Fruit fly (Drosophila melanogaster) whole organism, larva: ENCODE results near the gene Pits.

Experiments
- noc ChIP-seq: fragments of 200-800 bp; sonication (Bioruptor generic); optimal IDR thresholded peaks from 3 replicates; lab custom pipeline; 2019; ENCODE audit warnings: missing biosample characterization, mild to moderate bottlenecking, missing genetic modification characterization, moderate library complexity

Gene Pits

DNA sequence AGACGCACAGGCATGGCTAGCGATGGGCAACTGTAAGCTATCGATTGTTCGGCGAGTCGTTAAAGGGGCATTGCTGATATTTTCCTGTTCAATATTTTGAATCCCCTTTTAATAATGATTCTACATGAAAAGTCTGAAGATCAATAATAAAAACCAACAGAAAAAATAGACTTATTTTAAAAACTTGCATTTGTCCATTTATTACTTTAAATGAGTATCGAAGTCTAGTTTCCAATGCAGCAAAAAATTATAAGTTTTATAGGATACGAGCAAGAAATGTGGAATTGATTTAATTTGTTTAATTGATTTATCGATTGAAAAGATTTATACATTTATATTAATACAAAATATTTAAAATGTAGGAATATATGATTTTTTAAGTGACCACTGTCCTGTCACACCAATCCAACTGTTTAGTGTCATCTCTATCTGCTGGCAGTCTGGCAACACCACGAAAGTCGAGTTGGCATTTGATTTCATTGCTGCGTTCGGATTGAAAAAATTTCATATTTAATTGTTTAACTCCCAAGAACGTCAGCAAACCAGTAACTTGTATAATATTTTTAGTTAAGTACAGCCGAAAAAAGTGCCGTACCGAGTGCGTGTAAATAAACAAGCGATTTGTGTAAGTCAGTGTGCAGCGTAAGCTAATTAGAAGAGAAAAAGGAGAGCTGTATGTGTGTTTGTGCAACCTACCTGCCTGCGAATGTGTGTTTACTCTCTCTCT lies 12.8 kb upstream of the Pits start, which contains the start of the genes CG1824 and Sec16:
Gene CG1824, minus strand, starts transcription at position 15 of the 727 bp plus-strand sequence.
Gene Sec16, plus strand, starts transcription at position 438 of the 727 bp plus-strand sequence.
- peak; percentile 44 for TF ChIP-seq noc

DNA sequence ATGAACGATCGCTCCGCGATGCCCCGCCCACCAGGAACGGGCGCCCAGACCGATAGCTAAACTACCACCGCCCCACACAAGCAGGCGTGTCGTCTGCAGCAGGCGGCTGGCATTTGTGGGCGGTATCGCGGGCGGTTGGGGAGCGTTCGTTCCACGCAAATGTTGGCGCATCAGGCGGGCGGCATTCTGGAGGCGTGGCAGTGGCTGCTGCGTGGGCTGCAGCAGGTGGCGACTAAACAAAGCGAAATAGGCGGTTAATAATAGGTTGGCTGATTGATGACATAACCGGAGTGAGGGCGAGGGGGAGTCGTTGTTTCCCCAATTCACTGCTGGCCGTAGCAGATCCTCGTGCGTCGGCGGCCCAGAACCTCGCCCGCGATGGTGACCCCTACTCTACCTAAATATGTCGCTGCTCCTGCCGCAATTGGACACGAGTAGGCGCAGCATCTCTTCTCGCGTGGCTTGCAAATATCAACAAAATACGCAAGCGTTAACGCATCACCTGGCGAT lies 12.2 kb upstream of the Pits start:
- TF ChIP-seq noc, result no peak

DNA sequence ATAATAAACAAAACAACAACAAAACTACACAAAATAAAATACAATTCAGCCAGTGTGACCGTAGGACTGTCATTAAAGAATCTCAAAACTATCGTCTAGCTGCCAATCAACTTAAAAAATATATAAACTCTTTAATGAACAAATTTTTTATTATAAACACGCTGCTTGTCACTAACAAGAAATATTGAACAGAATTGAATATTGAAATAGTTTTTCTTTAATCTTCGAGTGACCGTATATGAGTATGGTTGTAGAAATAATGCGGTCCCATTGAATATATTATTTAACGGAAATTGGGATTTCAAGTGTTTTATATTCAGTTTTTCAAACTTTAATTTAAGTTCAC lies 9.1 kb upstream of the Pits start, which contains the start of gene LIMK1:
Gene LIMK1, minus strand, starts transcription at position 73 of the 346 bp plus-strand sequence.
- TF ChIP-seq noc, result no peak

DNA sequence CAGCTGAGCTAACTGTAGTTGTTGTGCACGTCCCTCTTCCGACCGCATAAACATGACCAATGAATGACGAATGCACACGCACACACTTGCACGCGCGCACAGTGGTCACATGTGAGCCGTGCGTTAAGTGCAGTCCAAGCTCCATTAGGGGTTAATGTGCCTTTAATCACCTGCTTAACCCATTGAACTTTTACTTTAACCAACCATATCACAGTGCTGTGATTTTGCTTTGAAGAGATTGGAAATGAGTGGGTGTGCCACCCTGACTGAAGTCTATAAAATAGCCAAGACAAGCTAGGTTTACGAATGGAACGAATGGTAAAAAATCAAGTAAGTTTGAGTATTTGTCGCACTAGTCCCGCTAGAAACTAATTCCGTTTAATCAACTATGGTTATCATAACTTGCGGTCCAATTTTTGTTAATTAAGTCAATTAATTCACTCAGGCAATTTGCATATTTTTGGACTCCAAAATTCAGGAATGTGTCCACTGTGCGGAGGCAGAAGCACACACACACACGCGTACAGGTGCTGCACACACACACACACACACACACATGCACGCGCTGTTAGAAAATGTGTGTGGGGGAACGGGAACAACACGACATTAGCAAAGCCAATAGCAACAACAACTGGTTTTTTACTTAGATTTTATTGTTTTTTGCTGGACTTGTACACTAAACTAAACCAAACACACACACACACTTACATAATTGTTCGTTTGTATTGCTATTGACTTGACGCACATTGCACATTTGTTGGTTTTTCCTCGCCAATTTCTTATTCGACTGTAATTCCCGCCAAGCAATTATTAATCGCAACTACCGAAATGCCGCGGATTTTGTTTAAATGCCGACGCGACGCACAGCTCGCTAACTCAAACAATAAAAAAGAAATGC lies 8.5 kb upstream of the Pits start:
- TF ChIP-seq noc, result peak; percentile 45

DNA sequence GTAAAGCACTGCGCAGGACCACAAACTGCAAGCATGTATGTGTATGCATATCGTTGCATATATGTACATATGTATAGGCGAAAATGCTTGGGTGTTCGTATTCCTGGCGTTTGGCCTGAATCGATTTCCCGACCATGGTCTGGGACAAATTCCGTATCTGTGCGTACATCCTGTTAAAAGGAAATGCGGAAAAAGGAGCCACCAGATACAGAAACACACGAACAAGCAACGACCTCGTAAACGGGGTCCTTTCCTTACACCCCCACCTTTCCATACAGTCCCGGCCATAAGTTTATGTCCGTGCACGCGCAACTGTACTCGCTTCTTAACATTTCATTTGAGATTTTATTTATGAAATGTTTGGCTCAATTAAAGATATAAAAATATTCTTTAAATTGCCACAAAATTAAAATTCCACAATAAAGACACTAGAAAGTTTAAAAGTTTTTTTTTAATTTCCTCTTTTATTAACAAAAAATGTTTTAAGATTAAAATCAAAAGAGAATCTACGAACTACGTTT lies 937 bp upstream of the Pits start:
- no peak for TF ChIP-seq noc

DNA sequence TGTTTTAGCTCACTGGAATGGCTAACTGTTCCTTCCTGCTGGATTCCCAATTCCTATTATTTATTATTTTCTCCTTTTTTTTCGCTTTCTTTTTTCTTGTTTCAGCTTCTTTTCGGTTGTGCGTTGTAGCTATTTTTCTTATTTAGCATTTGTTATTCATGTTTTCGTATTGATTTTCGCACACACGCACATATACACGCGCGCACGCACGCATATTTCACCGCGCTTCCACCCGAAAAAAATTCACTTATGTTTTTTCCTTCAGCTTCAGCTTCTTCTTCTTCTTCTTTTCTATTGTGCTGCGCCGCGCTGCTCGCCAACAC lies 371 bp downstream of the Pits start:
- TF ChIP-seq noc, result no peak

DNA sequence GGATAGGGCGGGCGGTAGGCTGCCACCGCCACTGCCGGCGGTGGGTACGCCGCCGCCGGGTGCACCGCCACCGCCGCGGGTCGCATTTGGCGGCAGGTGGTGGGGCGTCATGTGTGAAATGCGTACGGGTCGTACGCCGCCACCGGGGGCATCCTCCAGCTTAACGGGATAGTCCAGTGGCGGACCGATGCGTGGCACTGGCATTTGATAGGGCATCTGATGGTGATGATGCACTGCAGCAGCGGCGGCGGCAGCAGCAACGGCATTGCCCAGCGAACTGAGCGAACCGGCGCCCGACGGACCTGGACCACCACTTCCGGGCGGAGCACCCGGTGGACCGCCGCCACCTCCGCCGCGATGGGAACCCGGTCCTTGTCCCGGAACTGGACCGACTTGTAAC lies 1.1 kb downstream of the Pits start:
- TF ChIP-seq noc, result no peak

DNA sequence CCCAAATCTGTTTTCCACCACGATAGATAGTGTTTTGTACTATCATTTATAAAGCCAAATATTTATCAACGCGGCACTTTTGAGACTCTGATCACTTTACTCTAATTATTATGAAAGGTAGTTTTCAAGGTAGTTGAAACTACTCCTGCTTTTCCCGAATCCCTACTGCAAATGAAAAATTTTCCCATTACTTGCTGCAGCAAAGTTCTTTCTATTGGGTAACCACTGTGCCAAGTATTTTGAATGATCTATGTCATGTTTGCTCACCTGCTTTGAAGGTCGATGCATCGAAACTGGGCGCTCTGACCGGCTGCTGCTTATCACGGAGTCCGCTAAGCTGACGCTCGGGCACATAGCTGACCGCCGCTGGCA lies 1.7 kb downstream of the Pits start:
- TF ChIP-seq noc, result no peak

DNA sequence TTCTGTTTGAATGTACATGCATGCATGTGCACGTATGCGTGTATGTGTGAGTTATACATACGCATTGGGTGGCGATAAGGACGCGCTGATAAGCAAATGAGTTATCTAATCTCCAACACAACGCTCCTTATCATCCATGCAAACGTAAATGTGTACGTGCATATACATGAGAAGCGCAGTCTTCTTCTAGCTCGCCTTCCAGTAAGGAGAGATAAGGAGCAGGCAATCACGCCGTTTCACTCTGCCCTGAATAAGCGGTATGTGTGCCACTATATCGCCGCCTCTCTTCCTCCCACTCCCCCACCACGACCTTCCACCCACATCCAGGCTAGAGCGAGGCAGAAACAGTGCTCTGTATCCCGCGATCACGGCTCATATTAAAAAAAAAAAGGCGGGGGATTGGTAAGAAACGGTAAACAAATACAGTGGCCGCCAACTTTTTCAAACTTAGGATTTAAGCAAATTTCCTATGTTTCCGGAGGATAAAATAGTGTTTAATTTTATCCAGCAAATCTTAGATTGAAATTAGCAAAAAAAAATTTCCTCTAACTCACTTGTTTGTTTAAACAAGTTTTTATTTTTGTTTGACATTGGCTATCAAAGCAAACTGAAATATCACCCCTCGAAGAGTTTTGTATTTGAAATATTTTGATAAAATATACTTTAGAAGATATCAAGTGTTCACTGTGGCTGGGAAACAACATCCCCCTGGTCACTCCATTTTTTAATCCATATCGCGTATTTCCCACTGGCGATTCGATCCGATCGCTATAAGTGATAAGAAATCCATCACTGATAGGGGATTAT lies 2.3 kb downstream of the Pits start:
- TF ChIP-seq noc, result peak; percentile 50

DNA sequence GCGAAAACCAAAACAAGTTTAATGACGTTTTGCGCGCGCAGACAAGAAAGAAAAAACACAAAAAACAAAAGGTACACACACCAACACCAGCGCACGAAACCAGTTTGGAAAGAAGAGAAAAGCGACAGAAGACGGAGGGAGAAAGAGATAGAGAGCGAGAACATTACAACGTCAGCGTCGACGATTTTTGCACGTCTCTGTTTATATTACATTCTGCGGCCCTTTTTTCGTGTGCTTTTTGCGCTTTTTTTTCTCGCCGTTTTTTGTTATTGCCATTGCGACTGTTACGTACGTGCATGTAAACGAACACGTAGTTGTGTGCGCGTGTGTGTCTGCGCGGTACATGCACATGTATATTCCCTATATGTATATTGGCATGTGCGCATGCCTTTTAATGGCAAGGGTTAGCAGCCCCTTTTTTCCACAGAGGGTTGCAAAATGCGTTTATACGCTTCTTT lies 2.9 kb downstream of the Pits start:
- TF ChIP-seq noc, result no peak

DNA sequence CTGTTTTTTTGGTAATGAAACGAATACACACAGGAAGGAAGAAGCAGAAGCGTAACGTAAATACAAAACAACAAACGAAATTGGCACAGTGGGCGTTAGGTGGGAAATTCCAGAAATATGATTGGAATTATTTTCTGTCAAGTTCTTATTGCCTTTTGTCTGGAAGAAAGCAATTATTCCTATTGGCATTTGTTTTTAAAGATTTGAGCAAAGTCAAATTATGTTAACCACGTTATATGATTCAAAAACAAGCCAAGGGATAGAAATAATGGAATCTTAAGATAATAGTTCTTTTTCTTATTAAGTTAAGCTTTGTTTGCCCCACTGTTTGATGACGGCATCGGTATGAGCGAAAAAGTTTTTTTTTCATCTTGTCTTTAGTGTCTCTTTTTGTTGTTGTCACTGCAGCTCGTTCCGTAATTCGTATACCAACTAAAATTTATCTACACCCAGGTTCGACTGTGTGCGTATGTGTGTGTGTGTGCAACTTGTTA lies 3.4 kb downstream of the Pits start:
- peak; percentile 95 for TF ChIP-seq noc

DNA sequence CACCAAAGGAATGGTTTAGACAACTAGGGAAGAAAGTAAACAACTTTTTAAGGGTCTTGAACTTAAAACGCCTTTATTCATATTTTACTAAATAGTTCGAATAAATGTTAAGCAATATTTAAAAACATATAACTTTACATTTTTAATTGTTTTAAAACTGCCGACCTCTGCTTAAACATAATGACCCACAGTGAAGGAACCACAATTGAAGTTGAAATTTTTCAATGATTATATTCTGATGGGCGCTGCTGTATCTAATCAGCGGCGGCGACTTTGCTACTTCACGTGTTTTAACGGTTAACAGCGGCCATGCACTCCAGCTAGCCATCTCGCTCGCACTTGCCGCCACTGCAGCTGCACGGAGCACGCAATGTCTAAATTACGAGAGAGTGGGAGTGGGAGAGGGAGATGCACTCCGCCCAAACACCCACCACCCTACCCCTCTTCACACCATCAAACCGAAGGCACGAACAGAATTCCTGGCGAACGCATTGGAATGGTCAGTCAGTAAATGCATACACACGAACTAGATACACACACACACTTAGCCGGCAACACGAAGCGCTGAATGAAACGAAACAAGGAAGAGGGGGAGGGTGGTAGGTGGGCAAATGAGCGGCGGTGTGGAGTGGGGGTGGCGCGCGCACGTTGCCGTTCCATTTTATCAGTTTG lies 4.2 kb downstream of the Pits start:
- TF ChIP-seq noc, result peak; percentile 71

DNA sequence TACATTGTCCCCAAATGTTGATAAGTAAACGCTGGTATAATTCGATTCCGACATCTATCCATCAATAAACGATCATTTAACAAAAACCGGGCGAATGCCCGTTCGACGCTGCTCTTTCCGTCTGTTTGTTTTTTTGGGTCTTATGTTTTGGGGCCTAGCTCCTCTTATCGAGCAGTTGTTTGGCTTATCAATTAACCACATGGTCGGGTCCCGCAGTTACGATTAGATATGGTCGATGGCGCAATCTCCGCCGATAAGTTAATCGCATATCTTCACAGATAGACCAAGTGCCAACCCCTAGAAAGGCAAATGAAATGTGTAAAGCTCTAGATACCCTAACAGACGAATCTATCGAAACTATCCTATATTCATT lies 4.7 kb downstream of the Pits start:
- no peak for TF ChIP-seq noc

DNA sequence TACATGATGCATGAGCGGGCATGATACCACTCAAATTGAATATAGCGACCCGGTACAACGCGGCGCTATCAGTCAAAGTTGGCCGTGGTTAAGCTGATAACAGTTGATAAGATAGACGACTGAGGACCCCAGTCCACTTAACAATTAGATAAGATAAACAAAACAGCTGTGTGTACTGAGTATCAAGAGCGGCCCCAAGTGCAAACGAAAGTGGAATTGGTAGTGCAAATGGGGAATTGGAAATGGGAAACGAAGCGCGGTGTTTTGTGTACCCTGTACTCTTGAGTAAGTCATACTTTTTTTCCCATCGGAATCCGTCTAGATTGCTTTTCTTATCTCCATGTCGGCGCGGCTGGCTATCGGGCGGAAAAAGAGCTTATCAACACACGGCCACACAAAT lies 5.3 kb downstream of the Pits start:
- TF ChIP-seq noc, result no peak

DNA sequence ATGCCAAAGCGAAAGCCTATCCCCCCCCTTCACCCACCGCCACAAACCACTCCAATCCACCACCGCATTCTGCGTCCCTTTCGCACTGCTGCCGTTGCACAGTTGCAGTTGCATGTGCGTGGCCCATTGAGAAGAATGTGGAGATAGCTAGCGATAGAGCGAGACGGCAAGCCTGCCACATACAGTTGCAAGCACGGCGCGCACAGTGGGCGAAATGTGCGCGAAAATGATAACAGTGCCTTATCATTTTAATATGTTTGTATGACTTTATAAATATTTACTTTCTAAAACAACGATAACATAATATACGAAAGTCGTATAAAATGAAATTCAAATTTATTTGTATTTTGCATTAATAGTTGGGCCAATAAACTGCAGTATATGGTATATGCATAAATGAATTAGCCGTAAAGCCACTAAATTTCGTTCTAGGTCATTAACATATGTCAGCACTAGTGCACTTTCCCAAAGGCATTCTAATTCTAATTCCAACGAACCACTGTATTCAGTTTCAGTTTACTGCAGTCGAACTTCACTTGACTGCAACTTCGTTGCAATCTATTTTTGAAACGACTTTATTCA lies 7.1 kb downstream of the Pits start:
- TF ChIP-seq noc, result no peak
